Fruit fly (Drosophila melanogaster) whole organism, prepupa: Measurements from ENCODE around the gene Srp9.

Source experiments
- CG31627 ChIP-seq: fragments of 200-800 bp; sonication (Bioruptor generic); optimal IDR thresholded peaks from 3 replicates; lab custom pipeline; 2016; ENCODE audit warnings: missing biosample characterization, missing genetic modification characterization
- CG6276 ChIP-seq: fragments of 200-800 bp; sonication (Bioruptor generic); optimal IDR thresholded peaks from 2 replicates; lab custom pipeline; 2017; ENCODE audit warnings: missing biosample characterization, mild to moderate bottlenecking, missing genetic modification characterization
- CG6808 ChIP-seq: fragments of 200-800 bp; sonication (Bioruptor generic); optimal IDR thresholded peaks from 3 replicates; lab custom pipeline; 2017; ENCODE audit warnings: missing biosample characterization, missing genetic modification characterization, mild to moderate bottlenecking, moderate library complexity, missing genetic modification reagents
- CG8119 ChIP-seq: fragments of 200-800 bp; sonication (Bioruptor generic); IDR thresholded peaks from 3 replicates; pipeline ENCODE4 v1.3.6; 2022; ENCODE audit warnings: missing biosample characterization, missing genetic modification characterization
- CG9139 ChIP-seq: fragments of 200-800 bp; sonication (Bioruptor generic); optimal IDR thresholded peaks from 3 replicates; lab custom pipeline; 2017; ENCODE audit warnings: missing biosample characterization, mild to moderate bottlenecking, missing genetic modification characterization
- Eip75B ChIP-seq: fragments of 200-800 bp; sonication (Bioruptor generic); optimal IDR thresholded peaks from 3 replicates; lab custom pipeline; 2016; ENCODE audit warnings: missing biosample characterization, missing genetic modification characterization
- Gug ChIP-seq: fragments of 200-800 bp; sonication (Bioruptor generic); IDR thresholded peaks from 2 replicates; pipeline ENCODE4 v1.3.6; 2022; ENCODE audit warnings: missing biosample characterization, missing genetic modification characterization
- Hr4 ChIP-seq: fragments of 200-800 bp; sonication (Bioruptor generic); optimal IDR thresholded peaks from 3 replicates; lab custom pipeline; 2016; ENCODE audit warnings: missing biosample characterization, missing genetic modification characterization
- Lpt ChIP-seq: fragments of 200-800 bp; sonication (Bioruptor generic); optimal IDR thresholded peaks from 3 replicates; lab custom pipeline; 2016; ENCODE audit warnings: missing biosample characterization, missing genetic modification characterization
- achi ChIP-seq: fragments of 200-800 bp; sonication (Bioruptor generic); optimal IDR thresholded peaks from 3 replicates; lab custom pipeline; 2016; ENCODE audit warnings: missing biosample characterization, missing genetic modification characterization
- net ChIP-seq: fragments of 200-800 bp; sonication (Bioruptor generic); optimal IDR thresholded peaks from 3 replicates; lab custom pipeline; 2016; ENCODE audit warnings: missing biosample characterization, missing genetic modification characterization

DNA sequence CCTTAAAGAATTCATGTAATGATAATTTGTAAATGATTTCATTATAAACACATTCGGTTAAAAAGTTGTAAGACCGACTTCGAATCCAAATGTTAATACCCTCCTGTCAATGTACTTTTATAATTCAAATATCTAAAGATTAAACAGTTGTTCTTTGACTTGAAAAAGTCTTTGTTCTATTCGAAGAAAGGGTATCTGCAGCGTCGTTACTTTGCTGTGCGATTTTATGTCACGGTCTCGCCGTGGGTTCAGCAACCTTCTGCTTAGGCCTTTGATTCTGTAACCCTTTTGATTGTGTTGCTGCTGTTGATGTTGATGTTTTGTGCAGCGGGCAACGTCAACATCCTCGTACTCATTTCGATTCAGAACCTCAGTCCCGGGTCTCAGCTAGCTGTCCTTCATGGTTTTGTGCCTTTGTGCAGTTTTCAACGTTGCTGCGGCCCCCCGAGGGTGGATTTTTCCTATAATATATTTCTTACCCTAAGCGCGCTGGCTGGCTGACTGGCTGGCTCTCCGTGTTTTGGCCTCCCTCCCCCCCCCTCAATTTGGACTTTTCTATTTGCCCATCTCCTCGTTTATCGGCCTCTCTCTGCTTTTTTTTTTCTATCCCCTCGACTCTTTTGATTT is 45.2 kb downstream of the Srp9 start:
- TF ChIP-seq Gug (GFP tag; lab: Robert Waterston, UW) = no peak
- TF ChIP-seq CG31627 (GFP tag; lab: Kevin White, UChicago) = no peak
- no peak for TF ChIP-seq CG9139 (GFP tag; lab: Kevin White, UChicago)
- TF ChIP-seq Hr4 (GFP tag; lab: Kevin White, UChicago) = no peak
- TF ChIP-seq achi (GFP tag; lab: Kevin White, UChicago) = no peak
- TF ChIP-seq CG6808 (GFP tag; lab: Kevin White, UChicago) = no peak
- no peak for TF ChIP-seq CG6276 (GFP tag; lab: Kevin White, UChicago)
- TF ChIP-seq net = no peak
- TF ChIP-seq CG8119 (GFP tag; lab: Robert Waterston, UW) = no peak
- no peak for TF ChIP-seq Lpt (GFP tag; lab: Kevin White, UChicago)
- TF ChIP-seq Eip75B (GFP tag; lab: Kevin White, UChicago) = no peak
